Worm (Caenorhabditis elegans) whole organism, young adult: ENCODE results near the gene lgc-20.

Experiments used
- B0019.2 ChIP-seq: fragments of 200-800 bp; sonication (Bioruptor generic); conservative IDR thresholded peaks from 2 replicates; pipeline ENCODE4 v1.3.6; 2022; ENCODE audit warnings: missing genetic modification reagents, missing genetic modification characterization, missing compliant biosample characterization
- B0035.1 ChIP-seq: sonication (generic microtip); optimal IDR thresholded peaks from 2 replicates; lab custom pipeline; 2016; ENCODE audit warnings: missing genetic modification characterization, mild to moderate bottlenecking, missing compliant biosample characterization, missing genotype, missing genetic modification reagents
- C06A6.2 ChIP-seq: fragments of 200-800 bp; sonication (Bioruptor generic); conservative IDR thresholded peaks from 2 replicates; pipeline ENCODE4 v1.3.6; 2022; ENCODE audit warnings: missing genetic modification characterization, missing compliant biosample characterization
- D2030.7 ChIP-seq: fragments of 200-800 bp; sonication (Bioruptor generic); IDR thresholded peaks from 2 replicates; pipeline ENCODE4 v1.3.6; 2022; ENCODE audit warnings: missing genetic modification reagents, missing genetic modification characterization, missing compliant biosample characterization
- F23B12.7 ChIP-seq: sonication (generic microtip); optimal IDR thresholded peaks from 2 replicates; lab custom pipeline; 2017; ENCODE audit warnings: missing genetic modification characterization, mild to moderate bottlenecking, missing compliant biosample characterization, antibody characterized with exemption, moderate library complexity; ENCODE audit not compliant: insufficient read depth
- F33H1.4 ChIP-seq: fragments of 200-800 bp; sonication (Bioruptor generic); IDR thresholded peaks from 2 replicates; pipeline ENCODE4 v1.3.6; 2022; ENCODE audit warnings: missing genetic modification reagents, missing genetic modification characterization, missing compliant biosample characterization
- Y67H2A.10 ChIP-seq: fragments of 200-800 bp; sonication (Bioruptor generic); conservative IDR thresholded peaks from 2 replicates; pipeline ENCODE4 v1.3.6; 2022; ENCODE audit warnings: missing genetic modification reagents, missing genetic modification characterization, missing compliant biosample characterization
- ama-1 ChIP-seq, 3 experiments: fragments of 150-350 bp in 1 of 3; sonication (generic microtip) in 2 of 3; optimal IDR thresholded peaks; 2 replicates each; lab custom pipeline; 2014 to 2018; ENCODE audit warnings: missing biosample characterization in 2 of 3, missing genetic modification characterization in 2 of 3, missing genetic modification reagents in 2 of 3
- aptf-2 ChIP-seq: fragments of 200-800 bp; sonication (Bioruptor generic); conservative IDR thresholded peaks from 2 replicates; pipeline ENCODE4 v1.3.6; 2022; ENCODE audit warnings: missing genetic modification reagents, missing genetic modification characterization, missing compliant biosample characterization
- attf-3 ChIP-seq: fragments of 200-800 bp; sonication (Bioruptor generic); conservative IDR thresholded peaks from 2 replicates; pipeline ENCODE4 v1.3.6; 2022; ENCODE audit warnings: missing genetic modification reagents, missing genetic modification characterization, missing compliant biosample characterization
- attf-6 ChIP-seq: fragments of 200-800 bp; sonication (Bioruptor generic); IDR thresholded peaks from 2 replicates; pipeline ENCODE4 v1.3.6; 2022; ENCODE audit warnings: missing genetic modification reagents, missing genetic modification characterization, missing compliant biosample characterization
- cebp-1 ChIP-seq, 2 experiments: fragments of 200-800 bp in 1 of 2; sonication (Bioruptor generic) in 1 of 2; sonication (generic microtip) in 1 of 2; IDR thresholded peaks in 1 of 2; optimal IDR thresholded peaks in 1 of 2; 2 replicates each; pipeline versions ENCODE4 v1.3.6 to Lab custom; 2017 to 2022; ENCODE audit warnings: missing compliant biosample characterization in 2 of 2, missing genetic modification characterization in 2 of 2, mild to moderate bottlenecking in 1 of 2, missing genetic modification reagents in 1 of 2, moderate library complexity in 1 of 2
- ceh-27 ChIP-seq: fragments of 200-800 bp; sonication (Bioruptor generic); optimal IDR thresholded peaks from 2 replicates; lab custom pipeline; 2018; ENCODE audit warnings: mild to moderate bottlenecking, missing genetic modification characterization, moderate library complexity, missing compliant biosample characterization
- ceh-79 ChIP-seq: sonication (generic microtip); optimal IDR thresholded peaks from 2 replicates; lab custom pipeline; 2017; ENCODE audit warnings: mild to moderate bottlenecking, missing genetic modification characterization, missing compliant biosample characterization
- die-1 ChIP-seq: sonication (generic microtip); optimal IDR thresholded peaks from 2 replicates; lab custom pipeline; 2016; ENCODE audit warnings: missing genotype, mild to moderate bottlenecking, missing genetic modification characterization, missing compliant biosample characterization
- dpff-1 ChIP-seq: sonication (generic microtip); optimal IDR thresholded peaks from 2 replicates; lab custom pipeline; 2017; ENCODE audit warnings: mild to moderate bottlenecking, missing genetic modification characterization, missing compliant biosample characterization
- efl-1 ChIP-seq: fragments of 150-350 bp; optimal IDR thresholded peaks from 2 replicates; lab custom pipeline; 2014; ENCODE audit warnings: missing biosample characterization, missing genetic modification reagents, missing genetic modification characterization
- egrh-3 ChIP-seq: fragments of 200-800 bp; sonication (Bioruptor generic); IDR thresholded peaks from 2 replicates; pipeline ENCODE4 v1.3.6; 2022; ENCODE audit warnings: missing genetic modification reagents, missing genetic modification characterization, missing compliant biosample characterization
- ekl-4 ChIP-seq: fragments of 200-800 bp; sonication (Bioruptor generic); IDR thresholded peaks from 2 replicates; pipeline ENCODE4 v1.3.6; 2022; ENCODE audit warnings: missing genetic modification reagents, missing genetic modification characterization, missing compliant biosample characterization
- hlh-12 ChIP-seq: sonication (generic microtip); optimal IDR thresholded peaks from 2 replicates; lab custom pipeline; 2016; ENCODE audit warnings: missing genetic modification characterization, missing compliant biosample characterization
- lag-1 ChIP-seq: fragments of 200-800 bp; sonication (Bioruptor generic); IDR thresholded peaks from 2 replicates; pipeline ENCODE4 v1.3.6; 2022; ENCODE audit warnings: missing genetic modification reagents, missing genetic modification characterization, missing compliant biosample characterization
- let-526 ChIP-seq: fragments of 200-800 bp; sonication (Bioruptor generic); IDR thresholded peaks from 2 replicates; pipeline ENCODE4 v1.3.6; 2022; ENCODE audit warnings: missing genetic modification reagents, missing genetic modification characterization, missing compliant biosample characterization
- let-607 ChIP-seq, 2 experiments: fragments of 200-800 bp in 1 of 2; sonication (Bioruptor generic) in 1 of 2; sonication (generic microtip) in 1 of 2; optimal IDR thresholded peaks; 2 replicates each; lab custom pipeline; 2016 to 2018; ENCODE audit warnings: mild to moderate bottlenecking in 2 of 2, missing compliant biosample characterization in 2 of 2, missing genetic modification characterization in 2 of 2, moderate library complexity in 2 of 2, missing genotype in 1 of 2
- lin-35 ChIP-seq, 3 experiments: fragments of 150-350 bp in 2 of 3; sonication (generic microtip) in 1 of 3; optimal IDR thresholded peaks; 2 replicates each; lab custom pipeline; 2014 to 2018; ENCODE audit warnings: missing biosample characterization in 3 of 3, missing genetic modification characterization in 3 of 3, missing genetic modification reagents in 3 of 3
- madf-3 ChIP-seq: fragments of 200-800 bp; sonication (Bioruptor generic); IDR thresholded peaks from 2 replicates; pipeline ENCODE4 v1.3.6; 2022; ENCODE audit warnings: missing genetic modification reagents, missing genetic modification characterization, missing compliant biosample characterization
- madf-6 ChIP-seq: fragments of 200-800 bp; sonication (Bioruptor generic); IDR thresholded peaks from 2 replicates; pipeline ENCODE4 v1.3.6; 2022; ENCODE audit warnings: missing genetic modification reagents, missing genetic modification characterization, missing compliant biosample characterization
- madf-8 ChIP-seq: fragments of 200-800 bp; sonication (Bioruptor generic); conservative IDR thresholded peaks from 2 replicates; pipeline ENCODE4 v1.3.6; 2022; ENCODE audit warnings: missing genetic modification reagents, missing genetic modification characterization, missing compliant biosample characterization
- mxl-1 ChIP-seq: sonication (generic microtip); optimal IDR thresholded peaks from 2 replicates; lab custom pipeline; 2016; ENCODE audit warnings: missing genetic modification characterization, missing compliant biosample characterization
- nfya-1 ChIP-seq: sonication (generic microtip); optimal IDR thresholded peaks from 2 replicates; lab custom pipeline; 2017; ENCODE audit warnings: antibody characterized with exemption, missing compliant biosample characterization, missing genetic modification characterization, borderline replicate concordance; ENCODE audit not compliant: insufficient read depth
- nhr-120 ChIP-seq: fragments of 200-800 bp; sonication (Bioruptor generic); IDR thresholded peaks from 2 replicates; pipeline ENCODE4 v1.3.6; 2022; ENCODE audit warnings: missing genetic modification characterization, missing compliant biosample characterization
- nhr-27 ChIP-seq: fragments of 200-800 bp; sonication (Bioruptor generic); optimal IDR thresholded peaks from 2 replicates; lab custom pipeline; 2018; ENCODE audit warnings: mild to moderate bottlenecking, missing genetic modification characterization, moderate library complexity, missing compliant biosample characterization
- nhr-90 ChIP-seq: sonication (generic microtip); optimal IDR thresholded peaks from 2 replicates; lab custom pipeline; 2016; ENCODE audit warnings: missing genotype, mild to moderate bottlenecking, missing genetic modification characterization, missing compliant biosample characterization
- pbrm-1 ChIP-seq: fragments of 200-800 bp; sonication (Bioruptor generic); IDR thresholded peaks from 2 replicates; pipeline ENCODE4 v1.3.6; 2022; ENCODE audit warnings: missing genetic modification reagents, missing genetic modification characterization, missing compliant biosample characterization
- pha-4 ChIP-seq: fragments of 150-350 bp; sonication (generic microtip); optimal IDR thresholded peaks from 2 replicates; lab custom pipeline; 2014; ENCODE audit warnings: missing biosample characterization, missing genetic modification reagents, missing genetic modification characterization
- snpc-1.1 ChIP-seq: sonication (generic microtip); optimal IDR thresholded peaks from 2 replicates; lab custom pipeline; 2017; ENCODE audit warnings: missing genetic modification characterization, mild to moderate bottlenecking, missing compliant biosample characterization, antibody characterized with exemption, moderate library complexity, missing genotype, missing genetic modification reagents; ENCODE audit not compliant: insufficient read depth
- snpc-1.3 ChIP-seq: sonication (generic microtip); optimal IDR thresholded peaks from 2 replicates; lab custom pipeline; 2017; ENCODE audit warnings: missing genetic modification characterization, mild to moderate bottlenecking, missing compliant biosample characterization, antibody characterized with exemption, moderate library complexity, missing genotype, missing genetic modification reagents; ENCODE audit not compliant: insufficient read depth
- snpc-3.4 ChIP-seq: sonication (generic microtip); optimal IDR thresholded peaks from 2 replicates; lab custom pipeline; 2017; ENCODE audit warnings: missing genetic modification characterization, mild to moderate bottlenecking, missing compliant biosample characterization, antibody characterized with exemption, moderate library complexity, missing genotype, missing genetic modification reagents
- somi-1 ChIP-seq: fragments of 200-800 bp; sonication (Bioruptor generic); optimal IDR thresholded peaks from 2 replicates; lab custom pipeline; 2018; ENCODE audit warnings: mild to moderate bottlenecking, missing genetic modification characterization, missing compliant biosample characterization
- tlf-1 ChIP-seq: fragments of 200-800 bp; sonication (Bioruptor generic); optimal IDR thresholded peaks from 2 replicates; lab custom pipeline; 2018; ENCODE audit warnings: mild to moderate bottlenecking, missing genetic modification characterization, missing compliant biosample characterization
- unc-62 ChIP-seq: fragments of 150-350 bp; optimal IDR thresholded peaks from 2 replicates; lab custom pipeline; 2014; ENCODE audit warnings: missing biosample characterization, missing genetic modification reagents, missing genetic modification characterization
- xnd-1 ChIP-seq: sonication (generic microtip); optimal IDR thresholded peaks from 2 replicates; lab custom pipeline; 2016; ENCODE audit warnings: missing genotype, missing genetic modification reagents, missing genetic modification characterization, missing compliant biosample characterization
- zfh-2 ChIP-seq: fragments of 200-800 bp; sonication (Bioruptor generic); conservative IDR thresholded peaks from 2 replicates; pipeline ENCODE4 v1.3.6; 2022; ENCODE audit warnings: missing genetic modification reagents, missing genetic modification characterization, missing compliant biosample characterization
- ztf-18 ChIP-seq: sonication (generic microtip); optimal IDR thresholded peaks from 2 replicates; lab custom pipeline; 2016; ENCODE audit warnings: missing genotype, mild to moderate bottlenecking, missing genetic modification characterization, missing compliant biosample characterization
- ztf-22 ChIP-seq: fragments of 200-800 bp; sonication (Bioruptor generic); optimal IDR thresholded peaks from 2 replicates; lab custom pipeline; 2018; ENCODE audit warnings: mild to moderate bottlenecking, missing genetic modification characterization, moderate library complexity, missing compliant biosample characterization
- ztf-25 ChIP-seq: fragments of 200-800 bp; sonication (Bioruptor generic); IDR thresholded peaks from 2 replicates; pipeline ENCODE4 v1.3.6; 2022; ENCODE audit warnings: missing genetic modification reagents, missing genetic modification characterization, missing compliant biosample characterization

lgc-20 gene

ce11 chrII:11345570-11346029 is 2.2 kb upstream of the lgc-20 start, which contains the start of gene nduf-11 (continued):
- no peak for TF ChIP-seq aptf-2 (GFP tag; lab: Robert Waterston, UW)
- TF ChIP-seq ekl-4 (GFP tag; lab: Robert Waterston, UW) = no peak
- no peak for TF ChIP-seq nhr-27
- peak in 2 of 3 experiments; percentile 82 to 91 for TF ChIP-seq lin-35 (GFP tag; optimal IDR thresholded peaks at IDR 0.05; lab: Kevin White, UChicago)
- TF ChIP-seq xnd-1 (tag; lab: Kevin White, UChicago) = peak; percentile 69
- TF ChIP-seq unc-62 (GFP tag; lab: Kevin White, UChicago) = no peak
- no peak for TF ChIP-seq egrh-3 (GFP tag; lab: Robert Waterston, UW)
- peak; percentile 23 for TF ChIP-seq snpc-3.4 (tag; lab: Kevin White, UChicago)
- TF ChIP-seq nhr-120 (GFP tag; lab: Robert Waterston, UW) = no peak
- TF ChIP-seq cebp-1 (GFP tag; IDR thresholded peaks at IDR 0.05; lab: Robert Waterston, UW) = no peak
- peak; percentile 73 for TF ChIP-seq cebp-1 (tag; optimal IDR thresholded peaks at IDR 0.05; lab: Kevin White, UChicago)
- TF ChIP-seq attf-6 (GFP tag; lab: Robert Waterston, UW) = 0 out of 2 replicates have a peak, but pooled peaks have one; percentile 44
- no peak for TF ChIP-seq hlh-12 (tag; lab: Kevin White, UChicago)
- TF ChIP-seq F33H1.4 = peak; percentile 71
- TF ChIP-seq lag-1 (GFP tag; lab: Robert Waterston, UW) = no peak
- TF ChIP-seq snpc-1.1 (tag; lab: Kevin White, UChicago) = no peak
- TF ChIP-seq zfh-2 (GFP tag; lab: Robert Waterston, UW) = no peak
- no peak for TF ChIP-seq ztf-22 (GFP tag; lab: Kevin White, UChicago)
- 0 out of 2 replicates have a peak, but pooled peaks have one; percentile 23 for TF ChIP-seq D2030.7 (GFP tag; lab: Robert Waterston, UW)
- TF ChIP-seq tlf-1 (GFP tag; lab: Kevin White, UChicago) = peak; percentile 72
- no peak for TF ChIP-seq pha-4 (tag; lab: Kevin White, UChicago)
- TF ChIP-seq ama-1 (optimal IDR thresholded peaks at IDR 0.05; lab: Kevin White, UChicago) = peak; percentile 81
- TF ChIP-seq ama-1 (GFP tag; optimal IDR thresholded peaks at IDR 0.05; lab: Kevin White, UChicago) = peak in 1 of 2 experiments; percentile 19
- TF ChIP-seq madf-8 (GFP tag; lab: Robert Waterston, UW) = peak; percentile 51; the same call in 1 of the 2 replicates
- no peak for TF ChIP-seq let-526 (GFP tag; lab: Robert Waterston, UW)
- TF ChIP-seq B0019.2 (GFP tag; lab: Robert Waterston, UW) = no peak
- TF ChIP-seq efl-1 (GFP tag; lab: Kevin White, UChicago) = peak; percentile 84
- TF ChIP-seq attf-3 (GFP tag; lab: Robert Waterston, UW) = 0 out of 2 replicates have a peak, but pooled peaks have one; percentile 43
- no peak for TF ChIP-seq dpff-1 (tag; lab: Kevin White, UChicago)
- TF ChIP-seq nhr-90 (tag; lab: Kevin White, UChicago) = no peak
- TF ChIP-seq snpc-1.3 (tag; lab: Kevin White, UChicago) = no peak
- no peak for TF ChIP-seq Y67H2A.10 (GFP tag; lab: Robert Waterston, UW)
- TF ChIP-seq C06A6.2 (GFP tag; lab: Robert Waterston, UW) = peak; percentile 60; the same call in 1 of the 2 replicates
- TF ChIP-seq madf-6 (GFP tag; lab: Robert Waterston, UW) = peak; percentile 80
- TF ChIP-seq pbrm-1 (GFP tag; lab: Robert Waterston, UW) = peak; percentile 71; the same call in 1 of the 2 replicates
- TF ChIP-seq nfya-1 (tag; lab: Kevin White, UChicago) = no peak
- no peak for TF ChIP-seq ztf-25 (GFP tag; lab: Robert Waterston, UW)
- TF ChIP-seq let-607 (tag; optimal IDR thresholded peaks at IDR 0.05; lab: Kevin White, UChicago) = peak in 1 of 2 experiments; percentile 28
- peak; percentile 34 for TF ChIP-seq ceh-27
- TF ChIP-seq madf-3 (GFP tag; lab: Robert Waterston, UW) = no peak
- TF ChIP-seq die-1 (tag; lab: Kevin White, UChicago) = no peak
- peak; percentile 74 for TF ChIP-seq F23B12.7 (tag; lab: Kevin White, UChicago)
- no peak for TF ChIP-seq somi-1 (GFP tag; lab: Kevin White, UChicago)
- peak; percentile 98 for TF ChIP-seq ztf-18 (tag; lab: Kevin White, UChicago)
- peak; percentile 24 for TF ChIP-seq B0035.1 (tag; lab: Kevin White, UChicago)
- TF ChIP-seq ceh-79 (tag; lab: Kevin White, UChicago) = no peak
- no peak for TF ChIP-seq mxl-1
